Fruit fly (Drosophila melanogaster) whole organism, embryonic: Measurements from ENCODE around the gene SuUR.
A peak's percentile ranks its signal among the peaks of the same experiment; 100 is the strongest.

Source experiments
- Atf3 ChIP-seq: fragments of 200-800 bp; sonication (Bioruptor generic); optimal IDR thresholded peaks from 3 replicates; lab custom pipeline; 2016; ENCODE audit warnings: missing biosample characterization, missing genetic modification characterization
- Bgb ChIP-seq: fragments of 200-800 bp; sonication (Bioruptor generic); IDR thresholded peaks from 2 replicates; pipeline ENCODE4 v1.3.6; 2022; ENCODE audit warnings: missing biosample characterization, missing genetic modification characterization; ENCODE audit not compliant: partially characterized antibody
- C15 ChIP-seq: fragments of 200-800 bp; sonication (Bioruptor generic); IDR thresholded peaks from 3 replicates; pipeline ENCODE4 v1.3.6; 2022; ENCODE audit warnings: missing biosample characterization, missing genetic modification characterization
- CG11085 ChIP-seq: fragments of 200-800 bp; sonication (Bioruptor generic); IDR thresholded peaks from 2 replicates; pipeline ENCODE4 v1.3.6; 2022; ENCODE audit warnings: missing biosample characterization, missing genetic modification characterization
- CG11560 ChIP-seq: fragments of 200-800 bp; sonication (Bioruptor generic); IDR thresholded peaks from 3 replicates; pipeline ENCODE4 v1.3.6; 2022; ENCODE audit warnings: missing biosample characterization, missing genetic modification characterization
- CG13775 ChIP-seq: fragments of 200-800 bp; sonication (Bioruptor generic); optimal IDR thresholded peaks from 3 replicates; lab custom pipeline; 2017; ENCODE audit warnings: missing biosample characterization, mild to moderate bottlenecking, missing genetic modification characterization
- CG15073 ChIP-seq: fragments of 200-800 bp; sonication (Bioruptor generic); optimal IDR thresholded peaks from 2 replicates; lab custom pipeline; 2016; ENCODE audit warnings: missing biosample characterization, missing genetic modification characterization
- CG1529 ChIP-seq: fragments of 200-800 bp; sonication (Bioruptor generic); optimal IDR thresholded peaks from 3 replicates; lab custom pipeline; 2018; ENCODE audit warnings: missing biosample characterization, missing genetic modification characterization
- CG17385 ChIP-seq: fragments of 200-800 bp; sonication (Bioruptor generic); optimal IDR thresholded peaks from 3 replicates; lab custom pipeline; 2018; ENCODE audit warnings: missing biosample characterization, mild to moderate bottlenecking, missing genetic modification characterization
- CG18619 ChIP-seq: fragments of 200-800 bp; sonication (Bioruptor generic); optimal IDR thresholded peaks from 3 replicates; lab custom pipeline; 2017; ENCODE audit warnings: missing biosample characterization, mild to moderate bottlenecking, missing genetic modification characterization
- CG2875 ChIP-seq: fragments of 200-800 bp; sonication (Bioruptor generic); optimal IDR thresholded peaks from 2 replicates; lab custom pipeline; 2017; ENCODE audit warnings: missing biosample characterization, mild to moderate bottlenecking, missing genetic modification characterization, missing genetic modification reagents
- CG30020 ChIP-seq: fragments of 200-800 bp; optimal IDR thresholded peaks from 2 replicates; lab custom pipeline; 2019; ENCODE audit warnings: missing biosample characterization, mild to moderate bottlenecking, missing genetic modification characterization, moderate library complexity
- CG30403 ChIP-seq: fragments of 200-800 bp; sonication (Bioruptor generic); optimal IDR thresholded peaks from 3 replicates; lab custom pipeline; 2016; ENCODE audit warnings: missing biosample characterization, missing genetic modification characterization
- CG34376 ChIP-seq: fragments of 200-800 bp; sonication (Bioruptor generic); optimal IDR thresholded peaks from 2 replicates; lab custom pipeline; 2018; ENCODE audit warnings: missing biosample characterization, mild to moderate bottlenecking, missing genetic modification characterization
- CG8290 ChIP-seq, 3 experiments: fragments of 200-800 bp; sonication (Bioruptor generic); optimal IDR thresholded peaks; 2 replicates each; lab custom pipeline; 2016 to 2019; ENCODE audit warnings: missing biosample characterization in 3 of 3, missing genetic modification characterization in 3 of 3, mild to moderate bottlenecking in 2 of 3, moderate library complexity in 1 of 3
- CG8388 ChIP-seq: fragments of 200-800 bp; sonication (Bioruptor generic); optimal IDR thresholded peaks from 2 replicates; lab custom pipeline; 2019; ENCODE audit warnings: missing biosample characterization, mild to moderate bottlenecking, missing genetic modification characterization, moderate library complexity
- Chrac-16 ChIP-seq: fragments of 200-800 bp; sonication (Bioruptor generic); optimal IDR thresholded peaks from 3 replicates; lab custom pipeline; 2016; ENCODE audit warnings: missing biosample characterization, missing genetic modification characterization
- CoRest ChIP-seq: fragments of 200-800 bp; sonication (Bioruptor generic); optimal IDR thresholded peaks from 3 replicates; lab custom pipeline; 2018; ENCODE audit warnings: missing biosample characterization, mild to moderate bottlenecking, missing genetic modification characterization, moderate library complexity
- D19A ChIP-seq: fragments of 200-800 bp; optimal IDR thresholded peaks from 3 replicates; lab custom pipeline; 2019; ENCODE audit warnings: missing biosample characterization, mild to moderate bottlenecking, missing genetic modification characterization, moderate library complexity
- Deaf1 ChIP-seq: fragments of 200-800 bp; optimal IDR thresholded peaks from 3 replicates; lab custom pipeline; 2019; ENCODE audit warnings: missing biosample characterization, mild to moderate bottlenecking, missing genetic modification characterization, moderate library complexity
- Dip2 ChIP-seq: fragments of 200-800 bp; sonication (Bioruptor generic); IDR thresholded peaks from 2 replicates; pipeline ENCODE4 v1.3.6; 2022; ENCODE audit warnings: missing biosample characterization, missing genetic modification characterization
- Elba2 ChIP-seq: fragments of 200-800 bp; sonication (Bioruptor generic); optimal IDR thresholded peaks from 3 replicates; lab custom pipeline; 2016; ENCODE audit warnings: missing biosample characterization, missing genetic modification characterization
- Fer1 ChIP-seq: fragments of 200-800 bp; sonication (Bioruptor generic); optimal IDR thresholded peaks from 2 replicates; lab custom pipeline; 2017; ENCODE audit warnings: missing biosample characterization, mild to moderate bottlenecking, missing genetic modification characterization
- HLH4C ChIP-seq: fragments of 200-800 bp; sonication (Bioruptor generic); IDR thresholded peaks from 3 replicates; pipeline ENCODE4 v1.3.6; 2022; ENCODE audit warnings: missing biosample characterization, missing genetic modification characterization; ENCODE audit not compliant: partially characterized antibody
- Neu2 ChIP-seq: fragments of 200-800 bp; sonication (Bioruptor generic); optimal IDR thresholded peaks from 3 replicates; lab custom pipeline; 2016; ENCODE audit warnings: missing biosample characterization, missing genetic modification characterization, borderline replicate concordance
- Nf-YC ChIP-seq: fragments of 200-800 bp; optimal IDR thresholded peaks from 3 replicates; lab custom pipeline; 2019; ENCODE audit warnings: missing biosample characterization, mild to moderate bottlenecking, missing genetic modification characterization, moderate library complexity
- Oaz ChIP-seq: fragments of 200-800 bp; sonication (Bioruptor generic); IDR thresholded peaks from 2 replicates; pipeline ENCODE4 v1.3.6; 2022; ENCODE audit warnings: missing biosample characterization, missing genetic modification characterization
- Ptx1 ChIP-seq: fragments of 200-800 bp; sonication (Bioruptor generic); IDR thresholded peaks from 2 replicates; pipeline ENCODE4 v1.3.6; 2022; ENCODE audit warnings: missing biosample characterization, missing genetic modification characterization
- Rfx ChIP-seq: fragments of 200-800 bp; sonication (Bioruptor generic); IDR thresholded peaks from 2 replicates; pipeline ENCODE4 v1.3.6; 2022; ENCODE audit warnings: missing biosample characterization, missing genetic modification characterization
- Xrp1 ChIP-seq: fragments of 200-800 bp; sonication (Bioruptor generic); IDR thresholded peaks from 2 replicates; pipeline ENCODE4 v1.3.6; 2022; ENCODE audit warnings: missing biosample characterization, missing genetic modification characterization
- ap ChIP-seq: fragments of 200-800 bp; sonication (Bioruptor generic); IDR thresholded peaks from 2 replicates; pipeline ENCODE4 v1.3.6; 2022; ENCODE audit warnings: missing biosample characterization, missing genetic modification characterization
- ase ChIP-seq: fragments of 200-800 bp; sonication (Bioruptor generic); IDR thresholded peaks from 3 replicates; pipeline ENCODE4 v1.3.6; 2022; ENCODE audit warnings: missing biosample characterization, missing genetic modification characterization
- ato ChIP-seq: fragments of 200-800 bp; sonication (Bioruptor generic); IDR thresholded peaks from 2 replicates; pipeline ENCODE4 v1.3.6; 2022; ENCODE audit warnings: missing biosample characterization, missing genetic modification characterization; ENCODE audit not compliant: partially characterized antibody
- bigmax ChIP-seq: fragments of 200-800 bp; sonication (Bioruptor generic); optimal IDR thresholded peaks from 2 replicates; lab custom pipeline; 2018; ENCODE audit warnings: missing biosample characterization, mild to moderate bottlenecking, missing genetic modification characterization
- chinmo ChIP-seq: fragments of 200-800 bp; sonication (Bioruptor generic); IDR thresholded peaks from 4 replicates; pipeline ENCODE4 v1.3.6; 2022; ENCODE audit warnings: missing biosample characterization, missing genetic modification characterization; ENCODE audit not compliant: partially characterized antibody
- ci ChIP-seq: fragments of 200-800 bp; sonication (Bioruptor generic); IDR thresholded peaks from 3 replicates; pipeline ENCODE4 v1.3.6; 2022; ENCODE audit warnings: missing biosample characterization, missing genetic modification characterization
- crol ChIP-seq: fragments of 200-800 bp; sonication (Bioruptor generic); IDR thresholded peaks from 2 replicates; pipeline ENCODE4 v1.3.6; 2022; ENCODE audit warnings: missing biosample characterization, missing genetic modification characterization
- ewg ChIP-seq: fragments of 200-800 bp; sonication (Bioruptor generic); optimal IDR thresholded peaks from 3 replicates; lab custom pipeline; 2017; ENCODE audit warnings: mild to moderate bottlenecking, missing biosample characterization, missing genetic modification reagents, missing genetic modification characterization
- fu2 ChIP-seq: fragments of 200-800 bp; sonication (Bioruptor generic); optimal IDR thresholded peaks from 2 replicates; lab custom pipeline; 2016; ENCODE audit warnings: missing biosample characterization, missing genetic modification characterization
- hkb ChIP-seq, 2 experiments: fragments of 200-800 bp in 1 of 2; fragments of >200 bp in 1 of 2; sonication (Bioruptor generic) in 1 of 2; IDR thresholded peaks in 1 of 2; optimal IDR thresholded peaks in 1 of 2; 2 replicates each; pipeline versions ENCODE4 v1.3.6 to Lab custom; 2017 to 2022; ENCODE audit warnings: missing biosample characterization in 1 of 2, missing genetic modification characterization in 1 of 2
- klu ChIP-seq: fragments of 200-800 bp; sonication (Bioruptor generic); IDR thresholded peaks from 2 replicates; pipeline ENCODE4 v1.3.6; 2022; ENCODE audit warnings: missing biosample characterization, missing genetic modification characterization
- kni ChIP-seq: fragments of 200-800 bp; sonication (Bioruptor generic); optimal IDR thresholded peaks from 3 replicates; lab custom pipeline; 2017; ENCODE audit warnings: mild to moderate bottlenecking, missing biosample characterization, missing genetic modification reagents, missing genetic modification characterization
- knrl ChIP-seq: fragments of 200-800 bp; sonication (Bioruptor generic); IDR thresholded peaks from 3 replicates; pipeline ENCODE4 v1.3.6; 2022; ENCODE audit warnings: missing biosample characterization, missing genetic modification characterization; ENCODE audit not compliant: partially characterized antibody
- lmd ChIP-seq: fragments of 200-800 bp; sonication (Bioruptor generic); IDR thresholded peaks from 2 replicates; pipeline ENCODE4 v1.3.6; 2022; ENCODE audit warnings: missing biosample characterization, missing genetic modification characterization
- nerfin-1 ChIP-seq: fragments of 200-800 bp; sonication (Bioruptor generic); optimal IDR thresholded peaks from 3 replicates; lab custom pipeline; 2019; ENCODE audit warnings: missing biosample characterization, mild to moderate bottlenecking, missing genetic modification characterization, moderate library complexity
- onecut ChIP-seq: fragments of 200-800 bp; sonication (Bioruptor generic); IDR thresholded peaks from 2 replicates; pipeline ENCODE4 v1.3.6; 2022; ENCODE audit warnings: missing biosample characterization, missing genetic modification characterization
- seq ChIP-seq: fragments of 200-800 bp; sonication (Bioruptor generic); IDR thresholded peaks from 2 replicates; pipeline ENCODE4 v1.3.6; 2022; ENCODE audit warnings: missing biosample characterization, missing genetic modification characterization
- sim ChIP-seq: fragments of 200-800 bp; sonication (Bioruptor generic); IDR thresholded peaks from 2 replicates; pipeline ENCODE4 v1.3.6; 2022; ENCODE audit warnings: missing biosample characterization, missing genetic modification characterization
- vnd ChIP-seq: fragments of 200-800 bp; sonication (Bioruptor generic); IDR thresholded peaks from 3 replicates; pipeline ENCODE4 v1.3.6; 2022; ENCODE audit warnings: missing biosample characterization, missing genetic modification characterization; ENCODE audit not compliant: partially characterized antibody
- z ChIP-seq: fragments of 200-800 bp; sonication (Bioruptor generic); IDR thresholded peaks from 3 replicates; pipeline ENCODE4 v1.3.6; 2022; ENCODE audit warnings: missing biosample characterization, missing genetic modification characterization
- zen ChIP-seq: fragments of 200-800 bp; sonication (Bioruptor generic); optimal IDR thresholded peaks from 3 replicates; lab custom pipeline; 2018; ENCODE audit warnings: missing biosample characterization, mild to moderate bottlenecking, missing genetic modification characterization, moderate library complexity

The SuUR gene

DNA sequence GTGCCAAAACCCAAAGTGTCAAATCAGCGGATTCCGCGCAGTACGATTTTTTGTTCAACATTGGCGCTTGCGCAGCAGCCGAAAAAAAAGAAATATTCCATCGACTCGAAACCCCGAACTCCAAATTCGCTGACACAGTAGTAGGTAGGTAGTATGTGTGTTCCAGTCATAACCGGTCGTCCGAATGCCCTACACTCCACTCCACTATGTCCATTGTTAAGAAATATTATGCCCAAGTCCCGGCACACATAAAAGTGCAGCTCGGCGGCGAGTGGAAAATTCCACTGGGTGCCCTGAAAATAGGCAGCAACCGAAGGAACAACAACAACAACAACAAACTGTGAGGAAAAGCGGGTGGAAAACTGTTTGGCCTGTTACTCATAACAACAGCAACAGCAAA, 19.8 kb upstream of the SuUR start (continued):
- TF ChIP-seq hkb (optimal IDR thresholded peaks at IDR 0.05; lab: Kevin White, UChicago) (no peak), hkb (GFP tag; IDR thresholded peaks at IDR 0.05; lab: Robert Waterston, UW) (no peak), ewg (GFP tag; lab: Kevin White, UChicago) (peak; percentile 40), CG30020 (no peak), ci (GFP tag; lab: Robert Waterston, UW) (no peak), zen (no peak), ap (GFP tag; lab: Robert Waterston, UW) (no peak), fu2 (no peak), ase (GFP tag; lab: Robert Waterston, UW) (no peak), klu (no peak), seq (GFP tag; lab: Robert Waterston, UW) (no peak), Nf-YC (tag; lab: Kevin White, UChicago) (no peak), nerfin-1 (peak; percentile 68), Chrac-16 (GFP tag; lab: Kevin White, UChicago) (no peak), vnd (0 out of 3 replicates have a peak, but pooled peaks have one; percentile 24), lmd (GFP tag; lab: Robert Waterston, UW) (no peak), CG8388 (no peak), Dip2 (no peak), D19A (tag; lab: Kevin White, UChicago) (peak; percentile 79), CoRest (tag; lab: Kevin White, UChicago) (no peak), Neu2 (GFP tag; lab: Kevin White, UChicago) (no peak), ato (GFP tag; lab: Robert Waterston, UW) (no peak), CG11560 (no peak)

DNA sequence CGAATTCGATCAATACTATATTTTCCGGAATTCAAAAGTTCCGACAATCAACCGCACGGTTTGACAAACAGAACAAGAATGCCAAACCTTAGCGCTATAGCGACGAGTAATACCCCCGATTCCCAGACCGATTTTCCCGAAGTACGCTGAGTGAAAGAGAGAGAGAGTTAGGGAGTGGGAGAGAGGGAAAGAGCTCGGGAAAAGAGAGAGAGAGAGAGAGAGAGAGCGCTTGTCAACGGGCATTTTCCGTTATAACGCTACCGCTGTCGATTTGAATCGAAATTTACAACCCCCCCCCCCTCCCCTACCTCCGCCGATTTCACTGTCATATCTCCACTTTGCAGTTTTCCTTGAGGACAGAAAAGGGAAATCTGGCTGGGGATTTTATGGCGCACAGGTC, 18.2 kb upstream of the SuUR start:
- TF ChIP-seq CG17385 (GFP tag; lab: Kevin White, UChicago) (peak; percentile 0), klu (no peak), sim (no peak), C15 (GFP tag; lab: Robert Waterston, UW) (no peak), Bgb (GFP tag; lab: Robert Waterston, UW) (no peak), CG13775 (no peak), Xrp1 (GFP tag; lab: Robert Waterston, UW) (no peak), Ptx1 (GFP tag; lab: Robert Waterston, UW) (no peak), chinmo (GFP tag; lab: Robert Waterston, UW) (no peak), Deaf1 (tag; lab: Kevin White, UChicago) (peak; percentile 89), z (GFP tag; lab: Robert Waterston, UW) (peak; percentile 87), CG11085 (GFP tag; lab: Robert Waterston, UW) (no peak), CG34376 (GFP tag; lab: Kevin White, UChicago) (no peak), CG30403 (GFP tag; lab: Kevin White, UChicago) (no peak), HLH4C (GFP tag; lab: Robert Waterston, UW) (no peak), Elba2 (GFP tag; lab: Kevin White, UChicago) (no peak), onecut (GFP tag; lab: Robert Waterston, UW) (peak; percentile 22; the same call in 1 of the 2 replicates), CG15073 (GFP tag; lab: Kevin White, UChicago) (no peak), knrl (GFP tag; lab: Robert Waterston, UW) (no peak), Atf3 (GFP tag; lab: Kevin White, UChicago) (no peak), Neu2 (GFP tag; lab: Kevin White, UChicago) (no peak), Oaz (GFP tag; lab: Robert Waterston, UW) (no peak), CG18619 (no peak), Rfx (0 out of 2 replicates have a peak, but pooled peaks have one; percentile 10), kni (GFP tag; lab: Kevin White, UChicago) (peak; percentile 24), CG8290 (GFP tag; optimal IDR thresholded peaks at IDR 0.05; lab: Kevin White, UChicago) (peak; percentile 63), CG8290 (tag; optimal IDR thresholded peaks at IDR 0.05; lab: Kevin White, UChicago) (peak in 1 of 2 experiments; percentile 63), bigmax (GFP tag; lab: Kevin White, UChicago) (no peak), CG2875 (peak; percentile 22), Fer1 (GFP tag; lab: Kevin White, UChicago) (no peak), CG1529 (GFP tag; lab: Kevin White, UChicago) (peak; percentile 97), crol (GFP tag; lab: Robert Waterston, UW) (peak; percentile 91)
